Worm (Caenorhabditis elegans): ENCODE data around the gene abcx-1.

abcx-1 gene

DNA sequence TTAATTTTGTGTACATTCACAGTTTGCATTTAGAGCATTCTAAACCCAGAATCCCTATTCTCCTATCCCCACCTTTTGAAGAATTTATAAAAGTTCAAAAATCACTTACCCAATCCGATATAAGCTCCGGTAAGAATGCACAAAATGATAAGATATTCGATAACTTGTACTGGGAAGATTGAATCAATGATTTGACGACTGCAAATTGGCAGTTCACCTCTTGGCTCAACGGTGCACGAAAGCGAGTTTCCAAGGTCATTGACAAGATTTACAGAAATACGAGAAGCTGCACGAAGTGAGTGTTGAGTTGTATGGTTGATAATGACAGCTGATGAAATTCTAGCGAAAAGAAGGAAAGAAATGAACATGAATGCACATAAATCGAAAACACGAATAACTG, 28.3 kb downstream of the abcx-1 start:
- no peak for TF ChIP-seq egl-27 (tag; optimal IDR thresholded peaks at IDR 0.05)
- TF ChIP-seq unc-62 (GFP tag; optimal IDR thresholded peaks at IDR 0.05): no peak
- TF ChIP-seq ceh-82 (tag; optimal IDR thresholded peaks at IDR 0.05): no peak
- TF ChIP-seq peb-1 (tag; optimal IDR thresholded peaks at IDR 0.05): no peak
- no peak for TF ChIP-seq mbf-1 (tag; optimal IDR thresholded peaks at IDR 0.05)
- no peak for TF ChIP-seq alr-1 (tag; optimal IDR thresholded peaks at IDR 0.05)
- TF ChIP-seq Y55F3AM.14 (GFP tag; optimal IDR thresholded peaks at IDR 0.05): no peak
- no peak for TF ChIP-seq snpc-4 (tag; optimal IDR thresholded peaks at IDR 0.05)
- TF ChIP-seq nhr-129 (tag; optimal IDR thresholded peaks at IDR 0.05): peak; percentile 27
- peak; percentile 51 for TF ChIP-seq ama-1 (optimal IDR thresholded peaks at IDR 0.05)
- TF ChIP-seq F13H6.1 (tag; optimal IDR thresholded peaks at IDR 0.05): no peak
- TF ChIP-seq lin-11 (tag; optimal IDR thresholded peaks at IDR 0.05): no peak
- no peak for TF ChIP-seq skn-1 (tag; optimal IDR thresholded peaks at IDR 0.05)
- no peak for TF ChIP-seq nhr-11 (tag; optimal IDR thresholded peaks at IDR 0.05)
- no peak for TF ChIP-seq ceh-16 (tag; optimal IDR thresholded peaks at IDR 0.05)
- no peak for TF ChIP-seq mab-5 (tag; optimal IDR thresholded peaks at IDR 0.05)
- no peak for TF ChIP-seq unc-55 (GFP tag; optimal IDR thresholded peaks at IDR 0.05)

DNA sequence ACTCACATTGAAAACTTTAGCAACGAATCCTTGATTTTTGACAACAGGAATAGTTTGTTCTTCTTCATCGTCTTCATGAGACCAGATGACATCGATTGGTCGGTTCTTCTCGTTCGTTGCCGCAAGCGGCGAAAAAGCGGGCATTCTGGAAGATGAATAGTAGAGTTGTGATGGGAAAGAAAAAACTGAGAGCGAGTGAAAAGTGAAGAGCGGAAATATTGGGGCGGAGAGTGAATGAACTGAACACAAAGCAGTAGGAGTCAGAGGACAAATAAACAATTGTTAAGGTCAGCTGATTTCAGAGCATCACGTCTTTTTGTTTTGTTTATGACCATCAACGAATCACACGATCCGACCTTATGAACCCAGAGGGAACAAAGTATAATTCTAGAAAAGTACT, 29.3 kb downstream of the abcx-1 start, which contains the start of gene F18C5.10:
F18C5.10 (minus strand) TSS at position 145 of the 400 bp plus-strand sequence.
- TF ChIP-seq nhr-129 (tag; optimal IDR thresholded peaks at IDR 0.05) (peak; percentile 74), lsy-2 (tag; optimal IDR thresholded peaks at IDR 0.05) (peak in 1 of 2 experiments; percentile 9), nhr-11 (tag; optimal IDR thresholded peaks at IDR 0.05) (no peak), unc-39 (tag; optimal IDR thresholded peaks at IDR 0.05) (no peak), ama-1 (optimal IDR thresholded peaks at IDR 0.05) (peak; percentile 60), elt-1 (tag; optimal IDR thresholded peaks at IDR 0.05) (no peak)

DNA sequence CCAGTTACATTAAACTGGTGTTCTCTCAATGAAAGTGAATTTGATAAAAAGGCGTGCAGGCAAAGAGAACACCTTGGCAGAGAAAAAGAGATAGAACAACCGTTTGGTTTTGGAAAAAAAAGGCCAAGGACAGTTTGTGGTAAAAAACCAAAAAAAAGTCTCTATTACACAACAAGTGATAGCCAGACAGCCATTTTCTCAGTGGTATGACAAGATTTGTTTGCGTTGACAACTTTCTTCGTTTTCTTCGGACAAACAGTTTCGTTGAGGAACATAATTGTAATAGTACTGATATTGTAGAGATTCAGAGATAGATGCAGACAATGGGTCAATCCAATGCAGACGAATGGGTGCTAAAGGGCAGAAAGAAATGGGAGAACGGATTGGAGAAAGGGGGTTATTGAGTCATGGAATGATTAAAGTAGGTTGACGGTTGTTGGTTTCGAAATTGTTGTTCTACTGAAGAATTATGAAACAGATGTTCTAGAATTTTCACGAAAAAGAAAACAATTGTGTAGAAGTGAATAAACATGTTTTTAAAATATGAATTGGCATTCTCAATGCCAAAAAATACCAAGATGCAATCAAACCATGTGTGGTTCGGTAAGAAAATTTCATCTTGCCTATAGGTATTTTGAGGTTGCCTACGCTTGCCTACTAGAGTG, 30.4 kb downstream of the abcx-1 start:
- no peak for TF ChIP-seq nhr-77 (tag; optimal IDR thresholded peaks at IDR 0.05)
- no peak for TF ChIP-seq nhr-21 (tag; optimal IDR thresholded peaks at IDR 0.05)
- TF ChIP-seq lin-11 (tag; optimal IDR thresholded peaks at IDR 0.05): no peak
- TF ChIP-seq Y55F3AM.14 (GFP tag; optimal IDR thresholded peaks at IDR 0.05): peak; percentile 35
- TF ChIP-seq aly-2 (tag; optimal IDR thresholded peaks at IDR 0.05): no peak
- peak; percentile 56 for TF ChIP-seq sma-3 (GFP tag; optimal IDR thresholded peaks at IDR 0.05)
- TF ChIP-seq lsy-2 (tag; optimal IDR thresholded peaks at IDR 0.05): peak in 1 of 2 experiments; percentile 9
- TF ChIP-seq sma-9 (GFP tag; optimal IDR thresholded peaks at IDR 0.05): peak; percentile 24
- no peak for TF ChIP-seq sma-9 (tag; optimal IDR thresholded peaks at IDR 0.05)
- TF ChIP-seq F13H6.1 (tag; optimal IDR thresholded peaks at IDR 0.05): peak; percentile 9
- TF ChIP-seq fos-1 (tag; optimal IDR thresholded peaks at IDR 0.05): peak; percentile 29
- TF ChIP-seq nhr-25 (tag; optimal IDR thresholded peaks at IDR 0.05): peak; percentile 72
- TF ChIP-seq nhr-6 (tag; optimal IDR thresholded peaks at IDR 0.05): peak; percentile 17
- peak; percentile 94 for TF ChIP-seq blmp-1 (tag; optimal IDR thresholded peaks at IDR 0.05; ENCODE audit: insufficient read depth)
- TF ChIP-seq ZK546.5 (tag; optimal IDR thresholded peaks at IDR 0.05): no peak

DNA sequence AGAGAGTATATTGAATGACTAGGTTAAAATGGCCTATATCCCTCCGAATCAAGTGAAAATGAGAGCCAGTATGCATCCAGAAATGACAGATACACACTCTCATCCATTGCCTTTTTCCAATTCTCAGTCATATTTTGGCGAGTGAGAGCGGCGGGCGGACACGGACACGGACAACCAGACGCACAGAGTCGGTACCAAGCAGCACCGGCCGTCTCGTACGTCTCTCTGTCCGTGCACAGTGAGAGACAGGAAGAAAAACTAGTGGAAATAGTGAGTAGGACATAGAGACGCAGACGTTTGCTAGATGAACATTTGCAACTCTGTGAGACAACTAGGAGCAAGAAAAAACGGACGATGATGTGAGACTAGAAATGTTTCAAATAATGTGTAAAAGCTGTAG, 31.3 kb downstream of the abcx-1 start:
- peak; percentile 43 for TF ChIP-seq zag-1 (tag; optimal IDR thresholded peaks at IDR 0.05)
- TF ChIP-seq nhr-12 (tag; optimal IDR thresholded peaks at IDR 0.05): no peak
- TF ChIP-seq C34F6.9 (tag; optimal IDR thresholded peaks at IDR 0.05): peak; percentile 56
- peak; percentile 57 for TF ChIP-seq nhr-129 (tag; optimal IDR thresholded peaks at IDR 0.05)
- peak; percentile 39 for TF ChIP-seq fos-1 (tag; optimal IDR thresholded peaks at IDR 0.05)
- TF ChIP-seq lin-11 (tag; optimal IDR thresholded peaks at IDR 0.05): no peak
- TF ChIP-seq gmeb-1 (tag; optimal IDR thresholded peaks at IDR 0.05): no peak
- no peak for TF ChIP-seq aly-2 (tag; optimal IDR thresholded peaks at IDR 0.05)
- TF ChIP-seq peb-1 (tag; optimal IDR thresholded peaks at IDR 0.05): no peak
- TF ChIP-seq ceh-16 (tag; optimal IDR thresholded peaks at IDR 0.05): no peak
- TF ChIP-seq mab-5 (tag; optimal IDR thresholded peaks at IDR 0.05): no peak
- no peak for TF ChIP-seq blmp-1 (tag; optimal IDR thresholded peaks at IDR 0.05; ENCODE audit: insufficient read depth)
- no peak for TF ChIP-seq sma-9 (GFP tag; optimal IDR thresholded peaks at IDR 0.05)
- no peak for TF ChIP-seq sma-9 (tag; optimal IDR thresholded peaks at IDR 0.05)
- no peak for TF ChIP-seq crh-2 (tag; optimal IDR thresholded peaks at IDR 0.05)
- no peak for TF ChIP-seq alr-1 (tag; optimal IDR thresholded peaks at IDR 0.05)
- peak; percentile 11 for TF ChIP-seq F13H6.1 (tag; optimal IDR thresholded peaks at IDR 0.05)
- TF ChIP-seq skn-1 (tag; optimal IDR thresholded peaks at IDR 0.05): no peak
- TF ChIP-seq lin-39 (tag; optimal IDR thresholded peaks at IDR 0.05): no peak
- peak in 1 of 2 experiments; percentile 59 for TF ChIP-seq lsy-2 (tag; optimal IDR thresholded peaks at IDR 0.05)
- peak; percentile 63 for TF ChIP-seq unc-55 (GFP tag; optimal IDR thresholded peaks at IDR 0.05)
- no peak for TF ChIP-seq egl-27 (tag; optimal IDR thresholded peaks at IDR 0.05)
- TF ChIP-seq Y55F3AM.14 (GFP tag; optimal IDR thresholded peaks at IDR 0.05): no peak

Data from whole organism, L2 larva.